Worm (Caenorhabditis elegans) whole organism, young adult: Measurements from ENCODE around the gene F35C5.1.
A peak's percentile ranks its signal among the peaks of the same experiment; 100 is the strongest.

ENCODE experiments used
- F10E7.11 ChIP-seq: sonication (generic microtip); optimal IDR thresholded peaks from 2 replicates; lab custom pipeline; 2017; ENCODE audit warnings: mild to moderate bottlenecking, missing genetic modification characterization, moderate library complexity, missing compliant biosample characterization
- F23B12.7 ChIP-seq: sonication (generic microtip); optimal IDR thresholded peaks from 2 replicates; lab custom pipeline; 2017; ENCODE audit warnings: missing genetic modification characterization, mild to moderate bottlenecking, missing compliant biosample characterization, antibody characterized with exemption, moderate library complexity; ENCODE audit not compliant: insufficient read depth
- F33H1.4 ChIP-seq: fragments of 200-800 bp; sonication (Bioruptor generic); IDR thresholded peaks from 2 replicates; pipeline ENCODE4 v1.3.6; 2022; ENCODE audit warnings: missing genetic modification reagents, missing genetic modification characterization, missing compliant biosample characterization
- F37B4.10 ChIP-seq: fragments of 200-800 bp; sonication (Bioruptor generic); IDR thresholded peaks from 2 replicates; pipeline ENCODE4 v1.3.6; 2022; ENCODE audit warnings: missing genetic modification characterization, missing compliant biosample characterization
- F52B5.7 ChIP-seq: sonication (generic microtip); optimal IDR thresholded peaks from 2 replicates; lab custom pipeline; 2016; ENCODE audit warnings: mild to moderate bottlenecking, missing genetic modification characterization, missing compliant biosample characterization
- F55B11.4 ChIP-seq: sonication (generic microtip); optimal IDR thresholded peaks from 2 replicates; lab custom pipeline; 2016; ENCODE audit warnings: missing compliant biosample characterization, missing genetic modification characterization, borderline replicate concordance; ENCODE audit not compliant: insufficient read depth
- T07F8.4 ChIP-seq: sonication (generic microtip); optimal IDR thresholded peaks from 2 replicates; lab custom pipeline; 2016; ENCODE audit warnings: mild to moderate bottlenecking, missing genetic modification characterization, moderate library complexity, missing compliant biosample characterization
- T26A5.8 ChIP-seq: sonication (generic microtip); optimal IDR thresholded peaks from 2 replicates; lab custom pipeline; 2016; ENCODE audit warnings: missing genetic modification characterization, missing compliant biosample characterization
- Y56A3A.18 ChIP-seq: fragments of 200-800 bp; sonication (Bioruptor generic); IDR thresholded peaks from 2 replicates; pipeline ENCODE4 v1.3.6; 2022; ENCODE audit warnings: missing genetic modification reagents, missing genetic modification characterization, missing compliant biosample characterization
- aptf-2 ChIP-seq: fragments of 200-800 bp; sonication (Bioruptor generic); conservative IDR thresholded peaks from 2 replicates; pipeline ENCODE4 v1.3.6; 2022; ENCODE audit warnings: missing genetic modification reagents, missing genetic modification characterization, missing compliant biosample characterization
- aptf-3 ChIP-seq: fragments of 200-800 bp; sonication (Bioruptor generic); IDR thresholded peaks from 2 replicates; pipeline ENCODE4 v1.3.6; 2022; ENCODE audit warnings: missing genetic modification characterization, missing compliant biosample characterization
- athp-1 ChIP-seq: sonication (generic microtip); optimal IDR thresholded peaks from 2 replicates; lab custom pipeline; 2017; ENCODE audit warnings: mild to moderate bottlenecking, missing genetic modification characterization, missing compliant biosample characterization
- attf-5 ChIP-seq: fragments of 200-800 bp; sonication (Bioruptor generic); optimal IDR thresholded peaks from 2 replicates; lab custom pipeline; 2018; ENCODE audit warnings: mild to moderate bottlenecking, missing genetic modification characterization, missing compliant biosample characterization
- attf-6 ChIP-seq: fragments of 200-800 bp; sonication (Bioruptor generic); IDR thresholded peaks from 2 replicates; pipeline ENCODE4 v1.3.6; 2022; ENCODE audit warnings: missing genetic modification reagents, missing genetic modification characterization, missing compliant biosample characterization
- ccch-3 ChIP-seq: fragments of 200-800 bp; sonication (Bioruptor generic); optimal IDR thresholded peaks from 2 replicates; lab custom pipeline; 2018; ENCODE audit warnings: mild to moderate bottlenecking, missing genetic modification characterization, missing compliant biosample characterization
- cebp-1 ChIP-seq, 2 experiments: fragments of 200-800 bp in 1 of 2; sonication (Bioruptor generic) in 1 of 2; sonication (generic microtip) in 1 of 2; IDR thresholded peaks in 1 of 2; optimal IDR thresholded peaks in 1 of 2; 2 replicates each; pipeline versions ENCODE4 v1.3.6 to Lab custom; 2017 to 2022; ENCODE audit warnings: missing compliant biosample characterization in 2 of 2, missing genetic modification characterization in 2 of 2, mild to moderate bottlenecking in 1 of 2, missing genetic modification reagents in 1 of 2, moderate library complexity in 1 of 2
- ceh-27 ChIP-seq: fragments of 200-800 bp; sonication (Bioruptor generic); optimal IDR thresholded peaks from 2 replicates; lab custom pipeline; 2018; ENCODE audit warnings: mild to moderate bottlenecking, missing genetic modification characterization, moderate library complexity, missing compliant biosample characterization
- ceh-40 ChIP-seq: fragments of 200-800 bp; sonication (Bioruptor generic); IDR thresholded peaks from 2 replicates; pipeline ENCODE4 v1.3.6; 2022; ENCODE audit warnings: missing genetic modification characterization, missing compliant biosample characterization
- dpff-1 ChIP-seq: sonication (generic microtip); optimal IDR thresholded peaks from 2 replicates; lab custom pipeline; 2017; ENCODE audit warnings: mild to moderate bottlenecking, missing genetic modification characterization, missing compliant biosample characterization
- ekl-4 ChIP-seq: fragments of 200-800 bp; sonication (Bioruptor generic); IDR thresholded peaks from 2 replicates; pipeline ENCODE4 v1.3.6; 2022; ENCODE audit warnings: missing genetic modification reagents, missing genetic modification characterization, missing compliant biosample characterization
- hlh-26 ChIP-seq: fragments of 200-800 bp; sonication (Bioruptor generic); conservative IDR thresholded peaks from 2 replicates; pipeline ENCODE4 v1.3.6; 2022; ENCODE audit warnings: missing genetic modification reagents, missing genetic modification characterization, missing compliant biosample characterization
- hsf-1 ChIP-seq: fragments of 200-800 bp; sonication (Bioruptor generic); IDR thresholded peaks from 2 replicates; pipeline ENCODE4 v1.3.6; 2022; ENCODE audit warnings: missing genetic modification reagents, missing genetic modification characterization, missing compliant biosample characterization
- lin-54 ChIP-seq: fragments of 200-800 bp; sonication (Bioruptor generic); optimal IDR thresholded peaks from 2 replicates; lab custom pipeline; 2018; ENCODE audit warnings: mild to moderate bottlenecking, missing genetic modification characterization, missing compliant biosample characterization
- lsl-1 ChIP-seq: fragments of 200-800 bp; sonication (Bioruptor generic); optimal IDR thresholded peaks from 2 replicates; lab custom pipeline; 2018; ENCODE audit warnings: mild to moderate bottlenecking, missing genetic modification characterization, moderate library complexity, missing compliant biosample characterization
- madf-3 ChIP-seq: fragments of 200-800 bp; sonication (Bioruptor generic); IDR thresholded peaks from 2 replicates; pipeline ENCODE4 v1.3.6; 2022; ENCODE audit warnings: missing genetic modification reagents, missing genetic modification characterization, missing compliant biosample characterization
- madf-6 ChIP-seq: fragments of 200-800 bp; sonication (Bioruptor generic); IDR thresholded peaks from 2 replicates; pipeline ENCODE4 v1.3.6; 2022; ENCODE audit warnings: missing genetic modification reagents, missing genetic modification characterization, missing compliant biosample characterization
- mel-28 ChIP-seq: sonication (generic microtip); optimal IDR thresholded peaks from 2 replicates; lab custom pipeline; 2016; ENCODE audit warnings: borderline replicate concordance, mild to moderate bottlenecking, missing genetic modification characterization, missing compliant biosample characterization
- nfya-2 ChIP-seq: fragments of 200-800 bp; sonication (Bioruptor generic); IDR thresholded peaks from 2 replicates; pipeline ENCODE4 v1.3.6; 2022; ENCODE audit warnings: missing genetic modification reagents, missing genetic modification characterization, missing compliant biosample characterization
- nfyb-1 ChIP-seq: fragments of 200-800 bp; sonication (Bioruptor generic); IDR thresholded peaks from 2 replicates; pipeline ENCODE4 v1.3.6; 2022; ENCODE audit warnings: missing genetic modification reagents, missing genetic modification characterization, missing compliant biosample characterization
- tlf-1 ChIP-seq: fragments of 200-800 bp; sonication (Bioruptor generic); optimal IDR thresholded peaks from 2 replicates; lab custom pipeline; 2018; ENCODE audit warnings: mild to moderate bottlenecking, missing genetic modification characterization, missing compliant biosample characterization
- zfh-2 ChIP-seq: fragments of 200-800 bp; sonication (Bioruptor generic); conservative IDR thresholded peaks from 2 replicates; pipeline ENCODE4 v1.3.6; 2022; ENCODE audit warnings: missing genetic modification reagents, missing genetic modification characterization, missing compliant biosample characterization
- zim-3 ChIP-seq: sonication (generic microtip); optimal IDR thresholded peaks from 2 replicates; lab custom pipeline; 2017; ENCODE audit warnings: mild to moderate bottlenecking, missing genetic modification characterization, moderate library complexity, missing compliant biosample characterization
- ztf-18 ChIP-seq: sonication (generic microtip); optimal IDR thresholded peaks from 2 replicates; lab custom pipeline; 2016; ENCODE audit warnings: missing genotype, mild to moderate bottlenecking, missing genetic modification characterization, missing compliant biosample characterization
- ztf-26 ChIP-seq: sonication (generic microtip); optimal IDR thresholded peaks from 2 replicates; lab custom pipeline; 2017; ENCODE audit warnings: missing genetic modification characterization, missing compliant biosample characterization

The F35C5.1 gene

ce11 chrII:12855900-12856299, 24.7 kb upstream of the F35C5.1 start, which contains the start of gene Y46G5A.29:
Gene Y46G5A.29 (plus strand): TSS chrII:12856200.
- TF ChIP-seq F23B12.7 (tag; lab: Kevin White, UChicago) (no peak), F10E7.11 (no peak), dpff-1 (no peak), ccch-3 (GFP tag; lab: Kevin White, UChicago) (no peak), F37B4.10 (GFP tag; lab: Robert Waterston, UW) (no peak), lsl-1 (no peak), T07F8.4 (tag; lab: Kevin White, UChicago) (no peak), zim-3 (tag; lab: Kevin White, UChicago) (no peak), mel-28 (tag; lab: Kevin White, UChicago) (no peak)

ce11 chrII:12865604-12866003, 15.0 kb upstream of the F35C5.1 start, which contains the start of gene snf-5:
Gene snf-5 (minus strand): TSS chrII:12865785.
- TF ChIP-seq ztf-26 (tag; lab: Kevin White, UChicago) (no peak), F55B11.4 (tag; lab: Kevin White, UChicago) (no peak), zfh-2 (GFP tag; lab: Robert Waterston, UW) (no peak), cebp-1 (GFP tag; IDR thresholded peaks at IDR 0.05; lab: Robert Waterston, UW) (no peak), cebp-1 (tag; optimal IDR thresholded peaks at IDR 0.05; lab: Kevin White, UChicago) (no peak), ztf-18 (no peak), Y56A3A.18 (GFP tag; lab: Robert Waterston, UW) (no peak), aptf-3 (no peak), hlh-26 (GFP tag; lab: Robert Waterston, UW) (no peak), dpff-1 (no peak), lin-54 (GFP tag; lab: Kevin White, UChicago) (no peak), tlf-1 (GFP tag; lab: Kevin White, UChicago) (no peak)

DNA sequence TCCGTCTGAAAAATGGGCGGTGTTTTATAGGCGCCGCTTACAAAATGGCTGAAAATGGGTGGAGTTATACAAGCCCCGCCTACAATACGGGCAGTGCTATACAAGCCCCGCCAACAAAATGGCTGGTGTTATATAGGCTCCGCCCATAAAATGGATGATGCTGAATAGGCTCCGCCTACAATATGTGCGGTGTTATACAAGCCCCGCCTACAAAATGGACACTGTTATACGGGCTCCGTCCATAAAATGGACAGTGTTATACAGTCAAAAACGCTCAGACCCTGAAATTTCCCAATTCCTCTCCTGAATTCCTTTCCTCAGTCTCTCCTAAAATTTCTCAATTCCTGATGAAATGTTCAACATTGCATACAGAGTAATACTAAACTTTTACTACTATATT, 14.5 kb upstream of the F35C5.1 start:
- no peak for TF ChIP-seq T26A5.8
- peak; percentile 18; the same call in 1 of the 2 replicates for TF ChIP-seq ekl-4 (GFP tag; lab: Robert Waterston, UW)
- TF ChIP-seq athp-1 (tag; lab: Kevin White, UChicago), result no peak
- TF ChIP-seq attf-6 (GFP tag; lab: Robert Waterston, UW), result peak; percentile 36; the same call in 1 of the 2 replicates
- no peak for TF ChIP-seq ceh-27
- peak; percentile 78; the same call in 1 of the 2 replicates for TF ChIP-seq madf-3
- TF ChIP-seq hsf-1 (GFP tag; lab: Robert Waterston, UW), result 0 out of 2 replicates have a peak, but pooled peaks have one; percentile 30
- TF ChIP-seq attf-5, result no peak
- peak; percentile 17 for TF ChIP-seq F52B5.7
- TF ChIP-seq F33H1.4 (GFP tag; lab: Robert Waterston, UW), result 0 out of 2 replicates have a peak, but pooled peaks have one; percentile 5
- no peak for TF ChIP-seq ceh-40 (GFP tag; lab: Robert Waterston, UW)
- TF ChIP-seq aptf-2, result 0 out of 2 replicates have a peak, but pooled peaks have one; percentile 10
- 0 out of 2 replicates have a peak, but pooled peaks have one; percentile 15 for TF ChIP-seq nfyb-1 (GFP tag; lab: Robert Waterston, UW)
- TF ChIP-seq nfya-2 (GFP tag; lab: Robert Waterston, UW), result no peak

DNA sequence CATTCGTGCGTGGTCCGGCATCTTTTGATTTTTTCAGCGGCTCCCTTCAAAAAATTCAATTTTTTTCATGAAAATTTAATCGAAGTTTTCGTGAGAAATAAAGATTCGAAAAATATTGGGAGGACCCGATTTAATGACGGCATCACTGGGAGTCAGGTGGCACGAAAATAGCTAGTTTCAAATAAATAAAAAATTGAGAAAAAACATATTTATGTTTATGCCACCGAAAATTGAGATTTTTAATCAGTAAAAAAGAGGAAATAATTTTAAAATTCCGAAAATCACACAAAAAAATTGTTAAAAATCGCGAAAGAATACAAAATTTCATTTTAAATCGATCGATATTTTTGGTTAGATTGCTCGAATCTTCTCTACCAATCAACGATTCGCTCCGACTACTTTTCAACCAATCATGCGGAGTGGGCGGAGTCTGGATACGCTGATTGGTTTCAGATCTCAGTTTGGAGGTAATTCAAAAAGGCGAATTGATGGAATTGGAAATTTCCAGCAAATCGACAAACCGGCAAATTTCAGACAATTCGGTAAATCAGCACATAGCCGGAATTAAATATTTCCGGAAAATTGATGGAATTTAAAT, 2.4 kb upstream of the F35C5.1 start, which contains the start of gene gsy-1:
TSS of gene gsy-1 (minus strand) at position 51 of the 598 bp plus-strand sequence.
- TF ChIP-seq nfyb-1 (GFP tag; lab: Robert Waterston, UW) (0 out of 2 replicates have a peak, but pooled peaks have one; percentile 48), F52B5.7 (no peak), madf-6 (GFP tag; lab: Robert Waterston, UW) (0 out of 2 replicates have a peak, but pooled peaks have one; percentile 17)
- TF ChIP-seq, all 124 proteins: peak for 2
